Fruit fly (Drosophila melanogaster) whole organism, adult: ENCODE measurements around the gene Lip3.
A peak's percentile ranks its signal among the peaks of the same experiment; 100 is the strongest.

ENCODE experiments used
- CG11617 ChIP-seq: fragments of 200-800 bp; sonication (Bioruptor generic); optimal IDR thresholded peaks from 2 replicates; lab custom pipeline; 2017; ENCODE audit warnings: mild to moderate bottlenecking, missing biosample characterization, missing genetic modification reagents, missing genetic modification characterization
- CG12768 ChIP-seq: fragments of 200-800 bp; sonication (Bioruptor generic); optimal IDR thresholded peaks from 2 replicates; lab custom pipeline; 2017; ENCODE audit warnings: missing biosample characterization, missing genetic modification characterization, mild to moderate bottlenecking, moderate library complexity, missing genetic modification reagents
- CG14711 ChIP-seq: fragments of 200-800 bp; sonication (Bioruptor generic); optimal IDR thresholded peaks from 2 replicates; lab custom pipeline; 2018; ENCODE audit warnings: missing biosample characterization, mild to moderate bottlenecking, missing genetic modification characterization, moderate library complexity
- CG1620 ChIP-seq: fragments of 200-800 bp; sonication (Bioruptor generic); optimal IDR thresholded peaks from 2 replicates; lab custom pipeline; 2016; ENCODE audit warnings: missing biosample characterization, missing genetic modification characterization
- CG33017 ChIP-seq: fragments of 200-800 bp; sonication (Bioruptor generic); optimal IDR thresholded peaks from 2 replicates; lab custom pipeline; 2018; ENCODE audit warnings: missing biosample characterization, mild to moderate bottlenecking, missing genetic modification characterization, moderate library complexity
- CG5204 ChIP-seq: fragments of 200-800 bp; sonication (Bioruptor generic); optimal IDR thresholded peaks from 2 replicates; lab custom pipeline; 2016; ENCODE audit warnings: missing biosample characterization, missing genetic modification characterization
- CG7045 ChIP-seq: fragments of 200-800 bp; sonication (Bioruptor generic); optimal IDR thresholded peaks from 2 replicates; lab custom pipeline; 2017; ENCODE audit warnings: missing biosample characterization, mild to moderate bottlenecking, missing genetic modification characterization
- CG7101 ChIP-seq: fragments of 200-800 bp; sonication (Bioruptor generic); optimal IDR thresholded peaks from 2 replicates; lab custom pipeline; 2018; ENCODE audit warnings: missing biosample characterization, mild to moderate bottlenecking, missing genetic modification characterization, moderate library complexity
- Clk ChIP-seq: fragments of 200-800 bp; sonication (Bioruptor generic); optimal IDR thresholded peaks from 2 replicates; lab custom pipeline; 2017; ENCODE audit warnings: missing biosample characterization, missing genetic modification characterization
- Crg-1 ChIP-seq: fragments of 200-800 bp; sonication (Bioruptor generic); optimal IDR thresholded peaks from 2 replicates; lab custom pipeline; 2016; ENCODE audit warnings: missing biosample characterization, missing genetic modification characterization
- Hr96 ChIP-seq: fragments of 200-800 bp; sonication (Bioruptor generic); optimal IDR thresholded peaks from 2 replicates; lab custom pipeline; 2016; ENCODE audit warnings: missing biosample characterization, missing genetic modification characterization
- Mnt ChIP-seq: fragments of 200-800 bp; sonication (Bioruptor generic); optimal IDR thresholded peaks from 2 replicates; lab custom pipeline; 2016; ENCODE audit warnings: missing biosample characterization, mild to moderate bottlenecking, missing genetic modification characterization
- bab1 ChIP-seq: fragments of 200-800 bp; sonication (Bioruptor generic); optimal IDR thresholded peaks from 3 replicates; lab custom pipeline; 2019; ENCODE audit warnings: missing biosample characterization, mild to moderate bottlenecking, missing genetic modification characterization, moderate library complexity
- cic ChIP-seq: fragments of 200-800 bp; sonication (Bioruptor generic); optimal IDR thresholded peaks from 2 replicates; lab custom pipeline; 2017; ENCODE audit warnings: missing biosample characterization, mild to moderate bottlenecking, missing genetic modification characterization, moderate library complexity
- cnc ChIP-seq, 2 experiments: fragments of >200 bp; optimal IDR thresholded peaks; 2 replicates each; lab custom pipeline; 2017
- kay ChIP-seq: fragments of 200-800 bp; sonication (Bioruptor generic); peaks from one replicate; lab custom pipeline; 2016; ENCODE audit warnings: missing biosample characterization, missing genetic modification characterization, borderline replicate concordance
- ovo ChIP-seq: fragments of 200-800 bp; sonication (Bioruptor generic); optimal IDR thresholded peaks from 2 replicates; lab custom pipeline; 2016; ENCODE audit warnings: missing biosample characterization, missing genetic modification characterization
- pad ChIP-seq: fragments of 200-800 bp; sonication (Bioruptor generic); optimal IDR thresholded peaks from 3 replicates; lab custom pipeline; 2017; ENCODE audit warnings: missing biosample characterization, missing genetic modification characterization, mild to moderate bottlenecking, moderate library complexity, missing genetic modification reagents
- tj ChIP-seq: fragments of 200-800 bp; sonication (Bioruptor generic); optimal IDR thresholded peaks from 3 replicates; lab custom pipeline; 2017; ENCODE audit warnings: missing biosample characterization, mild to moderate bottlenecking, missing genetic modification characterization, moderate library complexity
- toe ChIP-seq: fragments of 200-800 bp; sonication (Bioruptor generic); optimal IDR thresholded peaks from 2 replicates; lab custom pipeline; 2016; ENCODE audit warnings: missing biosample characterization, missing genetic modification characterization

Lip3 gene

DNA sequence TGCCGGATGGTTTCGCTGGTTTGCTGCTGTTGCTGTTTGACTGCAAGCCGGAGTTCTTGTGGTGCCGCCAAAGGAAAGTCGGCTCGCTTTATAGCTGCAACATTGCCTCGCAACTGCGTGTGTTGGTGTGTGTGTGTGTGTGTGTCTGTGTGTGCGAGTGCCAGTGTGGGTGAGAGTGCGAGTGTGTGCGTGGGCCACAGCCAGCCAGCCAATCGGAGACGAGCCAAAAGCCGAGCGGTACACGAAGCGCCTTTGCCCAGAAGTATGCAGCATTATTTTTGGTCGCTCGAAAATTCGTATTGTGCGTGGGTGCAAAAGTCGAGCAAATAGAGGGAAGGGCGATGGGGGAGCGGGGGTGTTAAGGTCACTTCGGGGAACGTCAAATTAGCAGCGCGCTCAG is 23.4 kb upstream of the Lip3 start, which contains the start of gene CCHa2:
Gene CCHa2 (minus strand): TSS at position 65 of the 400 bp plus-strand sequence.
- TF ChIP-seq pad (GFP tag; lab: Kevin White, UChicago): no peak

dm6 chr3R:13393009-13393408 is 21.3 kb upstream of the Lip3 start:
- TF ChIP-seq CG11617 (no peak), CG5204 (GFP tag; lab: Kevin White, UChicago) (no peak), tj (GFP tag; lab: Kevin White, UChicago) (no peak), CG14711 (tag; lab: Kevin White, UChicago) (no peak), Clk (GFP tag; lab: Kevin White, UChicago) (no peak), CG7101 (tag; lab: Kevin White, UChicago) (no peak), CG12768 (GFP tag; lab: Kevin White, UChicago) (no peak), toe (no peak)

- TF ChIP-seq CG5204 (GFP tag; lab: Kevin White, UChicago): no peak
- no peak for TF ChIP-seq cic (GFP tag; lab: Kevin White, UChicago)
- TF ChIP-seq CG7045 (GFP tag; lab: Kevin White, UChicago): no peak
- TF ChIP-seq CG14711 (tag; lab: Kevin White, UChicago): no peak
- TF ChIP-seq cnc (optimal IDR thresholded peaks at IDR 0.05; lab: Kevin White, UChicago): no peak
- no peak for TF ChIP-seq pad (GFP tag; lab: Kevin White, UChicago)
These were observed 18.8 kb upstream of the Lip3 start for dm6 chr3R:13390490-13390889.

DNA sequence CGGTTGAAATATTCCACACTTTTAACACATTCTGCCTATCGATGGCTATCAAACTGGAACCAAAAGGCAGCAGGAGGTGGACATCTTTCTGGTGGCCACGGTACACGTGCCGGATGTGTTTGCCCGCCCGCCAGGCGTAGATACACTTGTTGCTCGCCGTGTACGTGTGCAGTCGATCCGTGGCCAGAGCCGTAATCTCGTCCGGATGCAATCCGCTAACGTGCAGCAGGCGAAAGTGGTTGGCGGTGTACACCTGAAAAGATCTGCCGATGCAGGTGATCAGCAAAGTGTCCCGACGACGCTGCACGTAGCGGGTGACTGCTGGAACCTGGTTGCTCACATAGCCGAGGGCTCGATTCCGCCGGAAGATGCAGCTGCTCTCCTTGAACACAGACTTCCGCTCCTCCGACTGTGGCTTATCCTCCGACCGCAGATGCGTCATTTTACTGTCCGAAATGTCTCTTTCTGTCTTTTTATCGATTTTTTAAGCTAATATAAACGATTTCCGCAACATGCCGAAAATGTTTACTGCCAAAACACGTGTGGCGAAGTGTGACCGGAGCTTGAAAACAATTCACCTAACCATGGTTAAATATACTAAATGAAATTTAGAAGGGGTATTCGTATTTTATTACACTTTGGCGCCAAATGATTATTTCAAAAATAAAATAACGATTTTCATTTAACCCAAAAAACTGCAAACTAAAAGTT is 16.6 kb upstream of the Lip3 start, which contains the start of gene CG9799:
Gene CG9799 (minus strand): TSS at position 550 of the 711 bp plus-strand sequence.
- TF ChIP-seq ovo (GFP tag; lab: Kevin White, UChicago): no peak
- TF ChIP-seq Mnt (GFP tag; lab: Kevin White, UChicago): peak; percentile 99
- no peak for TF ChIP-seq CG12768 (GFP tag; lab: Kevin White, UChicago)
- no peak for TF ChIP-seq cic (GFP tag; lab: Kevin White, UChicago)
- no peak for TF ChIP-seq toe
- no peak for TF ChIP-seq Crg-1 (GFP tag; lab: Kevin White, UChicago)
- no peak for TF ChIP-seq Hr96 (GFP tag; lab: Kevin White, UChicago)
- TF ChIP-seq bab1 (GFP tag; lab: Kevin White, UChicago): peak; percentile 26
- TF ChIP-seq tj (GFP tag; lab: Kevin White, UChicago): no peak
- no peak for TF ChIP-seq CG14711 (tag; lab: Kevin White, UChicago)
- no peak for TF ChIP-seq CG5204 (GFP tag; lab: Kevin White, UChicago)
- TF ChIP-seq CG7045 (GFP tag; lab: Kevin White, UChicago): no peak

dm6 chr3R:13385105-13385504 is 13.4 kb upstream of the Lip3 start:
- TF ChIP-seq kay (GFP tag; lab: Kevin White, UChicago) (peak; percentile 91), Hr96 (GFP tag; lab: Kevin White, UChicago) (no peak)

- TF ChIP-seq CG7101 (tag; lab: Kevin White, UChicago) (peak; percentile 23), Hr96 (GFP tag; lab: Kevin White, UChicago) (no peak), Mnt (GFP tag; lab: Kevin White, UChicago) (peak; percentile 86), CG7045 (GFP tag; lab: Kevin White, UChicago) (no peak), tj (GFP tag; lab: Kevin White, UChicago) (no peak), CG14711 (tag; lab: Kevin White, UChicago) (peak; percentile 22), kay (GFP tag; lab: Kevin White, UChicago) (peak; percentile 93), toe (no peak), Crg-1 (GFP tag; lab: Kevin White, UChicago) (no peak), CG33017 (tag; lab: Kevin White, UChicago) (peak; percentile 31), CG1620 (GFP tag; lab: Kevin White, UChicago) (no peak), ovo (GFP tag; lab: Kevin White, UChicago) (peak; percentile 15), CG5204 (GFP tag; lab: Kevin White, UChicago) (no peak), cnc (optimal IDR thresholded peaks at IDR 0.05; lab: Kevin White, UChicago) (no peak), Clk (GFP tag; lab: Kevin White, UChicago) (no peak), pad (GFP tag; lab: Kevin White, UChicago) (peak; percentile 92), cic (GFP tag; lab: Kevin White, UChicago) (peak; percentile 32), bab1 (GFP tag; lab: Kevin White, UChicago) (peak; percentile 3), CG12768 (GFP tag; lab: Kevin White, UChicago) (peak; percentile 21), CG11617 (peak; percentile 50)
These were observed 11.0 kb upstream of the Lip3 start for dm6 chr3R:13382656-13383142.
